Worm (Caenorhabditis elegans) whole organism, L4 larva: Measurements from ENCODE around the gene sre-13.

Source experiments
- F26F4.8 ChIP-seq: fragments of 200-800 bp; sonication (Bioruptor generic); conservative IDR thresholded peaks from 2 replicates; pipeline ENCODE4 v1.3.6; 2022; ENCODE audit warnings: missing genetic modification characterization, missing compliant biosample characterization
- R02D3.7 ChIP-seq: fragments of 150-350 bp; sonication (generic microtip); optimal IDR thresholded peaks from 3 replicates; lab custom pipeline; 2014; ENCODE audit warnings: missing biosample characterization, missing genetic modification characterization
- T20F7.1 ChIP-seq: fragments of 200-800 bp; sonication (Bioruptor generic); optimal IDR thresholded peaks from 2 replicates; lab custom pipeline; 2018; ENCODE audit warnings: mild to moderate bottlenecking, missing genetic modification characterization, missing compliant biosample characterization
- T26A8.4 ChIP-seq: fragments of 200-800 bp; sonication (Bioruptor generic); IDR thresholded peaks from 2 replicates; pipeline ENCODE4 v1.3.6; 2022; ENCODE audit warnings: missing genetic modification characterization, missing compliant biosample characterization
- Y105C5A.15 ChIP-seq: fragments of 200-800 bp; sonication (Bioruptor generic); IDR thresholded peaks from 2 replicates; pipeline ENCODE4 v1.3.6; 2022; ENCODE audit warnings: missing genetic modification characterization, missing compliant biosample characterization
- Y48G9A.11 ChIP-seq: fragments of 200-800 bp; sonication (Bioruptor generic); IDR thresholded peaks from 2 replicates; pipeline ENCODE4 v1.3.6; 2022; ENCODE audit warnings: missing genetic modification reagents, missing genetic modification characterization, missing compliant biosample characterization
- Y75B8A.6 ChIP-seq: fragments of 200-800 bp; sonication (Bioruptor generic); IDR thresholded peaks from 2 replicates; pipeline ENCODE4 v1.3.6; 2022; ENCODE audit warnings: missing genetic modification reagents, missing genetic modification characterization, missing compliant biosample characterization
- ZK337.2 ChIP-seq: fragments of 200-800 bp; sonication (Bioruptor generic); IDR thresholded peaks from 2 replicates; pipeline ENCODE4 v1.3.6; 2022; ENCODE audit warnings: missing genetic modification reagents, missing genetic modification characterization, missing compliant biosample characterization
- aha-1 ChIP-seq: fragments of 150-350 bp; peaks from one replicate; lab custom pipeline; 2014; ENCODE audit warnings: missing biosample characterization, missing genetic modification characterization
- aly-2 ChIP-seq: sonication (generic microtip); optimal IDR thresholded peaks from 2 replicates; lab custom pipeline; 2018; ENCODE audit warnings: missing biosample characterization, missing genetic modification characterization
- ama-1 ChIP-seq: fragments of 150-350 bp; optimal IDR thresholded peaks from 2 replicates; lab custom pipeline; 2014; ENCODE audit warnings: inconsistent platforms, mixed read lengths
- arid-1 ChIP-seq: fragments of 200-800 bp; sonication (Bioruptor generic); conservative IDR thresholded peaks from 2 replicates; pipeline ENCODE4 v1.3.6; 2022; ENCODE audit warnings: missing genetic modification reagents, missing genetic modification characterization, missing compliant biosample characterization
- ceh-44 ChIP-seq: fragments of 200-800 bp; sonication (Bioruptor generic); IDR thresholded peaks from 2 replicates; pipeline ENCODE4 v1.3.6; 2022; ENCODE audit warnings: missing genetic modification reagents, missing genetic modification characterization, missing compliant biosample characterization
- ctbp-1 ChIP-seq: fragments of 200-800 bp; sonication (Bioruptor generic); IDR thresholded peaks from 2 replicates; pipeline ENCODE4 v1.3.6; 2022; ENCODE audit warnings: missing genetic modification reagents, missing genetic modification characterization, missing compliant biosample characterization
- daf-12 ChIP-seq: fragments of 150-350 bp; optimal IDR thresholded peaks from 2 replicates; lab custom pipeline; 2014; ENCODE audit warnings: missing biosample characterization, missing genetic modification reagents, missing genetic modification characterization
- daf-16 ChIP-seq, 3 experiments: sonication (generic microtip); optimal IDR thresholded peaks; 2 replicates each; lab custom pipeline; 2016 to 2017; ENCODE audit warnings: missing genetic modification characterization in 3 of 3, missing genetic modification reagents in 3 of 3, mild to moderate bottlenecking in 2 of 3, missing compliant biosample characterization in 2 of 3, missing biosample characterization in 1 of 3, moderate library complexity in 1 of 3
- daf-19 ChIP-seq: fragments of 200-800 bp; sonication (Bioruptor generic); conservative IDR thresholded peaks from 2 replicates; pipeline ENCODE4 v1.3.6; 2022; ENCODE audit warnings: missing genetic modification characterization, missing compliant biosample characterization
- dmd-6 ChIP-seq: fragments of 200-800 bp; sonication (Bioruptor generic); IDR thresholded peaks from 2 replicates; pipeline ENCODE4 v1.3.6; 2022; ENCODE audit warnings: missing genetic modification reagents, missing genetic modification characterization, missing compliant biosample characterization
- dmd-8 ChIP-seq: fragments of 200-800 bp; sonication (Bioruptor generic); IDR thresholded peaks from 2 replicates; pipeline ENCODE4 v1.3.6; 2022; ENCODE audit warnings: missing genetic modification characterization, missing compliant biosample characterization
- duxl-1 ChIP-seq: sonication (generic microtip); optimal IDR thresholded peaks from 2 replicates; lab custom pipeline; 2016; ENCODE audit warnings: mild to moderate bottlenecking, missing genetic modification characterization, moderate library complexity, missing compliant biosample characterization; ENCODE audit not compliant: poor library complexity
- egl-27 ChIP-seq: sonication (generic microtip); optimal IDR thresholded peaks from 3 replicates; lab custom pipeline; 2017; ENCODE audit warnings: missing biosample characterization, missing genetic modification reagents, missing genetic modification characterization
- jun-1 ChIP-seq: fragments of 150-350 bp; optimal IDR thresholded peaks from 2 replicates; lab custom pipeline; 2014; ENCODE audit warnings: missing biosample characterization, missing genetic modification reagents, missing genetic modification characterization
- lin-39 ChIP-seq: fragments of 150-350 bp; optimal IDR thresholded peaks from 2 replicates; lab custom pipeline; 2014; ENCODE audit warnings: missing biosample characterization, missing genetic modification reagents, missing genetic modification characterization
- lsy-2 ChIP-seq, 2 experiments: fragments of 150-350 bp in 1 of 2; sonication (generic microtip) in 1 of 2; optimal IDR thresholded peaks; 2 replicates each; lab custom pipeline; 2014 to 2017; ENCODE audit warnings: missing biosample characterization in 2 of 2, missing genetic modification characterization in 2 of 2
- madf-5 ChIP-seq, 2 experiments: fragments of 200-800 bp; sonication (Bioruptor generic); IDR thresholded peaks; 2 replicates each; pipeline ENCODE4 v1.3.6; 2022; ENCODE audit warnings: missing compliant biosample characterization in 2 of 2, missing genetic modification characterization in 2 of 2
- mdl-1 ChIP-seq, 2 experiments: fragments of 150-350 bp in 1 of 2; sonication (generic microtip) in 1 of 2; optimal IDR thresholded peaks; 2 replicates each; lab custom pipeline; 2014 to 2017; ENCODE audit warnings: missing biosample characterization in 2 of 2, missing genetic modification characterization in 2 of 2
- mep-1 ChIP-seq: fragments of 150-350 bp; sonication (generic microtip); optimal IDR thresholded peaks from 3 replicates; lab custom pipeline; 2014; ENCODE audit warnings: missing biosample characterization, missing genetic modification characterization
- mxl-2 ChIP-seq: fragments of 200-800 bp; sonication (Bioruptor generic); conservative IDR thresholded peaks from 2 replicates; pipeline ENCODE4 v1.3.6; 2022; ENCODE audit warnings: missing genetic modification reagents, missing genetic modification characterization, missing compliant biosample characterization
- mxl-3 ChIP-seq: fragments of 200-800 bp; sonication (Bioruptor generic); optimal IDR thresholded peaks from 2 replicates; lab custom pipeline; 2018; ENCODE audit warnings: mild to moderate bottlenecking, missing genetic modification characterization, missing compliant biosample characterization
- nhr-10 ChIP-seq: fragments of 150-350 bp; optimal IDR thresholded peaks from 2 replicates; lab custom pipeline; 2014; ENCODE audit warnings: missing biosample characterization, missing genetic modification characterization
- nhr-42 ChIP-seq: fragments of 200-800 bp; sonication (Bioruptor generic); IDR thresholded peaks from 2 replicates; pipeline ENCODE4 v1.3.6; 2022; ENCODE audit warnings: missing genetic modification characterization, missing compliant biosample characterization
- php-3 ChIP-seq: fragments of 200-800 bp; sonication (Bioruptor generic); IDR thresholded peaks from 2 replicates; pipeline ENCODE4 v1.3.6; 2022; ENCODE audit warnings: missing genetic modification reagents, missing genetic modification characterization, missing compliant biosample characterization
- pqm-1 ChIP-seq: sonication (generic microtip); optimal IDR thresholded peaks from 2 replicates; lab custom pipeline; 2017; ENCODE audit warnings: missing biosample characterization, missing genetic modification characterization
- sdz-12 ChIP-seq: fragments of 200-800 bp; sonication (Bioruptor generic); optimal IDR thresholded peaks from 2 replicates; lab custom pipeline; 2018; ENCODE audit warnings: mild to moderate bottlenecking, missing genetic modification characterization, missing compliant biosample characterization
- set-16 ChIP-seq: fragments of 200-800 bp; sonication (Bioruptor generic); IDR thresholded peaks from 2 replicates; pipeline ENCODE4 v1.3.6; 2022; ENCODE audit warnings: missing genetic modification reagents, missing genetic modification characterization, missing compliant biosample characterization
- snpc-1.2 ChIP-seq: fragments of 200-800 bp; sonication (Bioruptor generic); IDR thresholded peaks from 2 replicates; pipeline ENCODE4 v1.3.6; 2022; ENCODE audit warnings: missing genetic modification reagents, missing genetic modification characterization, missing compliant biosample characterization
- spr-1 ChIP-seq: sonication (generic microtip); optimal IDR thresholded peaks from 2 replicates; lab custom pipeline; 2016; ENCODE audit warnings: mild to moderate bottlenecking, missing genetic modification characterization, missing compliant biosample characterization
- tra-1 ChIP-seq: fragments of 200-800 bp; sonication (Bioruptor generic); IDR thresholded peaks from 2 replicates; pipeline ENCODE4 v1.3.6; 2022; ENCODE audit warnings: missing genetic modification reagents, missing genetic modification characterization, missing compliant biosample characterization
- unc-62 ChIP-seq, 3 experiments: fragments of 150-350 bp in 1 of 3; sonication (generic microtip); optimal IDR thresholded peaks in 2 of 3; peaks in 1 of 3; 1 replicate in 1 of 3; 2 replicates in 2 of 3; lab custom pipeline; 2014 to 2017; ENCODE audit warnings: missing biosample characterization in 3 of 3, missing genetic modification characterization in 3 of 3, missing genetic modification reagents in 3 of 3, missing genotype in 1 of 3
- zip-11 ChIP-seq: fragments of 200-800 bp; sonication (Bioruptor generic); IDR thresholded peaks from 2 replicates; pipeline ENCODE4 v1.3.6; 2022; ENCODE audit warnings: missing genetic modification characterization, missing compliant biosample characterization
- ztf-7 ChIP-seq: fragments of 150-350 bp; optimal IDR thresholded peaks from 2 replicates; lab custom pipeline; 2014; ENCODE audit warnings: missing biosample characterization, missing genetic modification characterization

sre-13 gene

ce11 chrII:14602735-14603134 is 33.9 kb downstream of the sre-13 start:
- TF ChIP-seq ZK337.2 = no peak
- no peak for TF ChIP-seq daf-16 (GFP tag; optimal IDR thresholded peaks at IDR 0.05; lab: Kevin White, UChicago)
- no peak for TF ChIP-seq daf-16 (tag; optimal IDR thresholded peaks at IDR 0.05; lab: Kevin White, UChicago)
- TF ChIP-seq spr-1 (tag; lab: Kevin White, UChicago) = no peak
- TF ChIP-seq aha-1 = peak; percentile 96
- TF ChIP-seq jun-1 (tag; lab: Kevin White, UChicago) = no peak
- TF ChIP-seq aly-2 (tag; lab: Kevin White, UChicago) = no peak
- TF ChIP-seq lsy-2 (tag; optimal IDR thresholded peaks at IDR 0.05; lab: Kevin White, UChicago) = no peak
- peak; percentile 34 for TF ChIP-seq ama-1 (lab: Kevin White, UChicago)
- no peak for TF ChIP-seq nhr-42
- 0 out of 2 replicates have a peak, but pooled peaks have one; percentile 27 for TF ChIP-seq php-3 (GFP tag; lab: Robert Waterston, UW)
- no peak for TF ChIP-seq daf-12 (tag; lab: Kevin White, UChicago)
- TF ChIP-seq snpc-1.2 (GFP tag; lab: Robert Waterston, UW) = no peak
- no peak for TF ChIP-seq duxl-1 (tag; lab: Kevin White, UChicago)
- no peak for TF ChIP-seq set-16
- TF ChIP-seq F26F4.8 = no peak
- no peak for TF ChIP-seq mxl-3 (GFP tag; lab: Kevin White, UChicago)
- no peak for TF ChIP-seq egl-27 (tag; lab: Kevin White, UChicago)
- no peak for TF ChIP-seq pqm-1 (tag; lab: Kevin White, UChicago)
- TF ChIP-seq, all 104 proteins: peak for 3

ce11 chrII:14600852-14601313 is 35.8 kb downstream of the sre-13 start, which contains the start of gene tps-2:
Gene tps-2 (plus strand): TSS chrII:14600902.
- TF ChIP-seq R02D3.7 (tag; lab: Kevin White, UChicago) (no peak), Y48G9A.11 (no peak), dmd-6 (GFP tag; lab: Robert Waterston, UW) (no peak), sdz-12 (GFP tag; lab: Kevin White, UChicago) (peak; percentile 28), madf-5 (GFP tag; IDR thresholded peaks at IDR 0.05; lab: Robert Waterston, UW) (no peak), daf-19 (GFP tag; lab: Robert Waterston, UW) (no peak), ztf-7 (tag; lab: Kevin White, UChicago) (no peak), nhr-10 (tag; lab: Kevin White, UChicago) (no peak), Y75B8A.6 (GFP tag; lab: Robert Waterston, UW) (peak; percentile 5; the same call in 1 of the 2 replicates), lsy-2 (tag; optimal IDR thresholded peaks at IDR 0.05; lab: Kevin White, UChicago) (peak in 1 of 2 experiments; percentile 18), T26A8.4 (GFP tag; lab: Robert Waterston, UW) (no peak), ctbp-1 (GFP tag; lab: Robert Waterston, UW) (peak; percentile 29; the same call in 1 of the 2 replicates), mdl-1 (tag; optimal IDR thresholded peaks at IDR 0.05; lab: Kevin White, UChicago) (no peak), mxl-2 (GFP tag; lab: Robert Waterston, UW) (no peak), lin-39 (tag; lab: Kevin White, UChicago) (no peak), Y105C5A.15 (GFP tag; lab: Robert Waterston, UW) (0 out of 2 replicates have a peak, but pooled peaks have one; percentile 28), zip-11 (GFP tag; lab: Robert Waterston, UW) (no peak), arid-1 (peak; percentile 12; the same call in 1 of the 2 replicates), aha-1 (peak; percentile 96), mep-1 (tag; lab: Kevin White, UChicago) (peak; percentile 9), ceh-44 (GFP tag; lab: Robert Waterston, UW) (no peak), unc-62 (GFP tag; optimal IDR thresholded peaks at IDR 0.05 in 1 of 2; lab: Kevin White, UChicago) (no peak), unc-62 (tag; optimal IDR thresholded peaks at IDR 0.05; lab: Kevin White, UChicago) (no peak), T20F7.1 (GFP tag; lab: Kevin White, UChicago) (peak; percentile 0), tra-1 (no peak), dmd-8 (GFP tag; lab: Robert Waterston, UW) (no peak)
